Fruit fly (Drosophila melanogaster): Measurements from ENCODE around the gene His3.3B.

DNA sequence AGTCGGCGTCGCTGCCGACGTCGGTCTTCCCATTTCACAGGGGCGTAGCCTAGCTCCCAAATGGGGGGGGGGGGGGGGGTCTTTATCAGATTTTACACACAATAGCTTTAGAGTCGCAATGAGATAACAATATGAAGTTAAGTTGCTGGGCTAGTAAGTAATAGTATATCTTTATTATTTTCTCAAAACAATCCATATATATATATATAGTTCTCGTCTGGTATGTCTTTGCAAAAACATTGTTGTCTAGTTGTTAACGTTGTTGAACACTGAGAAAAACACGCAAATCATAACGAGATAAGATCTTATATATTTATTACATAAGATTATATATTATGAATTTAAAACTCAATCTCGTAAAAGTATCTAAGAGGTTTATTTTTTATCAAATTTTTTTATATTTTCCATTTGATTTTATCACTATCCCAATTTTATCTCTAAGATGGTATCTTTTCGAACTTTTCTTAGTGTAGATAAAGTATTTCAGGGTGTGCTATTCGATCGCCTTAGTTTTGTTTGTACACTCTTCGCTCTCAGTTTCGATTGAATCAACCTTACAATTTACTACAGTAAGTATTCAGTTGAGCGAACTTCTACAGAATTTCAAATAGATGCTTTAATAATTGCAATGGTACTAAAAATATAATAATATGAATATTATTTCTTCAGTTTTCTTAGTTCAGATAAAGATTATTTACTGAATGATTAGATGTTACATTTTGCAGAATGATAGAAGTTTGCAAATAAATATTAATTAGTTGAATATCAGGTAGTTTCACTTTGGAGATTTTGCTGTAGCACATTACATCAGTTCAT is 45.6 kb upstream of the His3.3B start:
- TF ChIP-seq CG31627 (GFP tag; optimal IDR thresholded peaks at IDR 0.05): no peak
- TF ChIP-seq CG32006 (GFP tag; optimal IDR thresholded peaks at IDR 0.05): peak; percentile 67
- peak; percentile 82 for TF ChIP-seq CG11294 (GFP tag; IDR thresholded peaks at IDR 0.05)
- peak in 1 of 2 experiments; percentile 10 for TF ChIP-seq ss (GFP tag; optimal IDR thresholded peaks at IDR 0.05)
- no peak for TF ChIP-seq net (GFP tag; optimal IDR thresholded peaks at IDR 0.05)
- no peak for TF ChIP-seq Blimp-1 (GFP tag; optimal IDR thresholded peaks at IDR 0.05)
- TF ChIP-seq CG10669 (GFP tag; optimal IDR thresholded peaks at IDR 0.05): peak; percentile 44
- peak; percentile 54 for TF ChIP-seq CG1621 (tag; optimal IDR thresholded peaks at IDR 0.05)
